Worm (Caenorhabditis elegans): ENCODE measurements around the gene Y37H2A.18.

The Y37H2A.18 gene

ce11 chrV:18134378-18134777, 1.3 kb upstream of the Y37H2A.18 start, which contains the start of gene Y37H2A.7:
TSS of gene Y37H2A.7 (minus strand) at chrV:18134478.
- TF ChIP-seq tra-1 (GFP tag; IDR thresholded peaks at IDR 0.05) = no peak
- TF ChIP-seq aha-1 (tag) = peak; percentile 50

- TF ChIP-seq unc-62 (GFP tag; optimal IDR thresholded peaks at IDR 0.05 in 1 of 2) = peak in 1 of 2 experiments; percentile 21
- TF ChIP-seq unc-62 (tag; optimal IDR thresholded peaks at IDR 0.05) = no peak
- no peak for TF ChIP-seq ztf-7 (tag; optimal IDR thresholded peaks at IDR 0.05)
- no peak for TF ChIP-seq mep-1 (tag; optimal IDR thresholded peaks at IDR 0.05)
- no peak for TF ChIP-seq php-3 (GFP tag; IDR thresholded peaks at IDR 0.05)
- TF ChIP-seq vab-7 (GFP tag; IDR thresholded peaks at IDR 0.05) = no peak
Observed at ce11 chrV:18131049-18131448, 2.0 kb downstream of the Y37H2A.18 start, which contains the start of gene Y37H2A.12. TSS of gene Y37H2A.12 (minus strand) at chrV:18131129.

ce11 chrV:18129663-18130272, 3.3 kb downstream of the Y37H2A.18 start:
- TF ChIP-seq ceh-28 (tag; optimal IDR thresholded peaks at IDR 0.05) = peak; percentile 76

ce11 chrV:18128545-18128944, 4.5 kb downstream of the Y37H2A.18 start:
- TF ChIP-seq F37D6.2 (tag; optimal IDR thresholded peaks at IDR 0.05) (no peak), jun-1 (tag; optimal IDR thresholded peaks at IDR 0.05) (no peak), zip-11 (GFP tag; IDR thresholded peaks at IDR 0.05) (no peak), nhr-41 (GFP tag; IDR thresholded peaks at IDR 0.05) (no peak), hlh-11 (tag; optimal IDR thresholded peaks at IDR 0.05) (no peak), set-16 (GFP tag; IDR thresholded peaks at IDR 0.05) (no peak), lin-29 (GFP tag; IDR thresholded peaks at IDR 0.05) (no peak), aha-1 (tag) (peak; percentile 91)

ce11 chrV:18127192-18127591, 5.9 kb downstream of the Y37H2A.18 start, which contains the start of gene fbxa-211:
TSS of gene fbxa-211 (plus strand) at chrV:18127519.
- TF ChIP-seq lin-38 (GFP tag; IDR thresholded peaks at IDR 0.05) (0 out of 2 replicates have a peak, but pooled peaks have one; percentile 21), zfp-3 (GFP tag; conservative IDR thresholded peaks at IDR 0.05) (no peak), aha-1 (tag) (peak; percentile 93)

- TF ChIP-seq aha-1 (tag) = peak; percentile 34
- TF ChIP-seq mes-2 (tag; optimal IDR thresholded peaks at IDR 0.05; ENCODE audit: poor library complexity, severe bottlenecking) = no peak
Observed at ce11 chrV:18125075-18125474, 8.0 kb downstream of the Y37H2A.18 start, which contains the start of gene fbxa-210. TSS of gene fbxa-210 (plus strand) at chrV:18125375.

ce11 chrV:18123639-18124038, 9.4 kb downstream of the Y37H2A.18 start, which contains the start of gene fbxa-107:
TSS of gene fbxa-107 (plus strand) at chrV:18123939.
- TF ChIP-seq R02D3.7 (tag; optimal IDR thresholded peaks at IDR 0.05) = no peak
- no peak for TF ChIP-seq nhr-6 (tag; optimal IDR thresholded peaks at IDR 0.05)
- TF ChIP-seq php-3 (GFP tag; IDR thresholded peaks at IDR 0.05) = no peak
- TF ChIP-seq unc-39 (tag; optimal IDR thresholded peaks at IDR 0.05) = no peak
- TF ChIP-seq F10B5.3 (tag; optimal IDR thresholded peaks at IDR 0.05) = no peak
- TF ChIP-seq lin-15B (tag; optimal IDR thresholded peaks at IDR 0.05) = no peak
- no peak for TF ChIP-seq ces-1 (GFP tag; optimal IDR thresholded peaks at IDR 0.05)
- TF ChIP-seq ZK546.5 (tag; optimal IDR thresholded peaks at IDR 0.05) = no peak
- no peak for TF ChIP-seq egl-43 (GFP tag; IDR thresholded peaks at IDR 0.05)
- no peak for TF ChIP-seq hlh-30 (tag; optimal IDR thresholded peaks at IDR 0.05; ENCODE audit: insufficient read depth)
- TF ChIP-seq unc-62 (GFP tag; optimal IDR thresholded peaks at IDR 0.05 in 1 of 2) = no peak
- no peak for TF ChIP-seq unc-62 (tag; optimal IDR thresholded peaks at IDR 0.05)
- TF ChIP-seq nhr-10 (tag; optimal IDR thresholded peaks at IDR 0.05) = no peak
- no peak for TF ChIP-seq F49E8.2 (tag; optimal IDR thresholded peaks at IDR 0.05; ENCODE audit: borderline replicate concordance)
- TF ChIP-seq ama-1 (optimal IDR thresholded peaks at IDR 0.05) = no peak
- TF ChIP-seq dpl-1 (GFP tag; optimal IDR thresholded peaks at IDR 0.05) = no peak
